Fruit fly (Drosophila melanogaster): ENCODE results near the gene CG33494.

Gene CG33494

DNA sequence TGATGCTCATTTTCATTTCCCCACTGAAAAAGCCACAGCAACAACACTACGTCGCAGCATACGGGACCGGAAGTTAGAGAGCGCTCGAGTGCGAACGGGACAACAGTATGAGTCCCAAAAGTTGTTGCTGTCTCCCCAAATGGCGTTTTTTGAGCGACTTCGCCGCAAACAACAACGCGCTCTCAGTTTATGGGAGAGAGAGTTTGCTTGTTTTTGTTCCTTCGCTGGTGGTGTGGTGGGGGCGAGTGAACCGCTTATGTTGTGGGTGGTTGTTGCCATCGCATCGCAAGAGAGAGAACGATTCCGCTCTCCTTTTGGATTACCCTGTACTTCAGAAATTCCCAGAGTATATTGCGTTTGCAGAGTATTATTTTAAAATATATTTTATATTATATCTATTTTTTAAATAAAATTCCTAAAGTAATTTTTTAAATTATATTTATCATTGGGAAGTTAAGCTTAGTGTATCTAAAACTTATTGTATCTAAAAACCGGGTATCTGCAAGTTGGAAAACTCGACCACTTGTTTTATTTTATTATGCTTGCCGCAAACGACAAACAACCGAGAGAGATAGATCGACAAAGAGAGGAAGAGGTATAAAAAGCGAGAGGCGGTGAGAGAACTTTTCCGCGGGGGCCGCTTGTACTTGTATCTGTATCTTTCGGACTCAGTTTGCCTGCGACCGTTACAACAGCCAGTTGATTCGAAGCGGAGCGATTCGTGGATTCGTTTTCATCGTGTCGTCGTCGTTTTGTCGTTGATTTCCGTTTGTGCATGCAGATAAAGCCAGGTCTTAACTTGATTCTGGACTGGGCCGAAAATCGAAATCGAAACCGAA, 20.7 kb upstream of the CG33494 start, which contains the start of gene msi (continued):
- TF ChIP-seq ems (GFP tag; optimal IDR thresholded peaks at IDR 0.05) (peak; percentile 44), dmrt11E (tag; optimal IDR thresholded peaks at IDR 0.05) (peak; percentile 99), CG11695 (GFP tag; IDR thresholded peaks at IDR 0.05) (peak; percentile 99), Deaf1 (tag; optimal IDR thresholded peaks at IDR 0.05) (peak; percentile 92), ind (GFP tag; optimal IDR thresholded peaks at IDR 0.05) (peak; percentile 97), CG12659 (GFP tag; optimal IDR thresholded peaks at IDR 0.05) (peak; percentile 99), CG8478 (optimal IDR thresholded peaks at IDR 0.05) (no peak), CG5180 (GFP tag; optimal IDR thresholded peaks at IDR 0.05) (peak; percentile 89), CG4328 (GFP tag; optimal IDR thresholded peaks at IDR 0.05) (peak; percentile 94), CG17612 (GFP tag; IDR thresholded peaks at IDR 0.05) (peak; percentile 96), btn (GFP tag; optimal IDR thresholded peaks at IDR 0.05) (peak; percentile 10), zfh1 (GFP tag; IDR thresholded peaks at IDR 0.05) (peak; percentile 98), CG14965 (GFP tag; optimal IDR thresholded peaks at IDR 0.05; ENCODE audit: borderline replicate concordance) (peak; percentile 9), eyg (GFP tag; optimal IDR thresholded peaks at IDR 0.05) (peak; percentile 42), CG9876 (GFP tag; optimal IDR thresholded peaks at IDR 0.05) (no peak), Lim3 (GFP tag; IDR thresholded peaks at IDR 0.05) (peak; percentile 98), E2f1 (GFP tag; IDR thresholded peaks at IDR 0.05) (peak; percentile 99), cg (GFP tag; optimal IDR thresholded peaks at IDR 0.05) (peak; percentile 20), Nf-YB (GFP tag; optimal IDR thresholded peaks at IDR 0.05) (peak; percentile 92), odd (GFP tag; optimal IDR thresholded peaks at IDR 0.05) (peak; percentile 98), cwo (GFP tag; optimal IDR thresholded peaks at IDR 0.05) (peak; percentile 98), CG31388 (GFP tag; optimal IDR thresholded peaks at IDR 0.05) (peak; percentile 93), Sry-δ (GFP tag; optimal IDR thresholded peaks at IDR 0.05) (peak; percentile 18), CG10431 (GFP tag; optimal IDR thresholded peaks at IDR 0.05) (peak; percentile 91), CG10462 (GFP tag; optimal IDR thresholded peaks at IDR 0.05) (peak; percentile 94), CG11247 (GFP tag; IDR thresholded peaks at IDR 0.05) (peak; percentile 98), CG17568 (GFP tag; optimal IDR thresholded peaks at IDR 0.05) (peak; percentile 92), Trl (optimal IDR thresholded peaks at IDR 0.05) (peak; percentile 91 to 97), Trl (GFP tag; optimal IDR thresholded peaks at IDR 0.05) (peak; percentile 54), CG1233 (GFP tag; optimal IDR thresholded peaks at IDR 0.05) (peak; percentile 99), dimm (GFP tag; IDR thresholded peaks at IDR 0.05) (peak; percentile 97), Vsx1 (GFP tag; optimal IDR thresholded peaks at IDR 0.05) (peak; percentile 95), corto (GFP tag; optimal IDR thresholded peaks at IDR 0.05) (peak; percentile 57), dysf (GFP tag; IDR thresholded peaks at IDR 0.05) (peak; percentile 99), sisA (GFP tag; IDR thresholded peaks at IDR 0.05) (peak; percentile 99), Lpt (GFP tag; optimal IDR thresholded peaks at IDR 0.05) (no peak), CG2129 (GFP tag; IDR thresholded peaks at IDR 0.05; ENCODE audit: partially characterized antibody) (no peak), hb (GFP tag; IDR thresholded peaks at IDR 0.05; ENCODE audit: partially characterized antibody) (no peak), CG3281 (GFP tag; optimal IDR thresholded peaks at IDR 0.05) (peak; percentile 98), CG10267 (tag; optimal IDR thresholded peaks at IDR 0.05) (peak; percentile 99), Oaz (GFP tag; IDR thresholded peaks at IDR 0.05) (peak; percentile 96), ab (GFP tag; optimal IDR thresholded peaks at IDR 0.05) (peak; percentile 18), luna (GFP tag; optimal IDR thresholded peaks at IDR 0.05) (peak; percentile 33), tna (GFP tag; IDR thresholded peaks at IDR 0.05; ENCODE audit: partially characterized antibody) (peak; percentile 55; the same call in 1 of the 2 replicates), CrebB (tag; optimal IDR thresholded peaks at IDR 0.05) (peak; percentile 95), CG8388 (GFP tag; optimal IDR thresholded peaks at IDR 0.05) (peak; percentile 99), CG1529 (GFP tag; optimal IDR thresholded peaks at IDR 0.05) (peak; percentile 95), CG6175 (GFP tag; IDR thresholded peaks at IDR 0.05) (peak; percentile 98), hbn (GFP tag; IDR thresholded peaks at IDR 0.05; ENCODE audit: partially characterized antibody) (peak; percentile 38; the same call in 1 of the 2 replicates)
